Worm (Caenorhabditis elegans): ENCODE measurements around the gene ceh-89.

ceh-89 gene

ce11 chrX:14141896-14142392 is at the start of gene ceh-89:
ceh-89 (plus strand) TSS chrX:14141946.
- TF ChIP-seq egl-27 (tag; optimal IDR thresholded peaks at IDR 0.05) (no peak), unc-39 (tag; optimal IDR thresholded peaks at IDR 0.05) (no peak), mdl-1 (tag; optimal IDR thresholded peaks at IDR 0.05) (no peak), dmd-4 (tag; optimal IDR thresholded peaks at IDR 0.05) (no peak), aly-2 (tag; optimal IDR thresholded peaks at IDR 0.05) (no peak)

DNA sequence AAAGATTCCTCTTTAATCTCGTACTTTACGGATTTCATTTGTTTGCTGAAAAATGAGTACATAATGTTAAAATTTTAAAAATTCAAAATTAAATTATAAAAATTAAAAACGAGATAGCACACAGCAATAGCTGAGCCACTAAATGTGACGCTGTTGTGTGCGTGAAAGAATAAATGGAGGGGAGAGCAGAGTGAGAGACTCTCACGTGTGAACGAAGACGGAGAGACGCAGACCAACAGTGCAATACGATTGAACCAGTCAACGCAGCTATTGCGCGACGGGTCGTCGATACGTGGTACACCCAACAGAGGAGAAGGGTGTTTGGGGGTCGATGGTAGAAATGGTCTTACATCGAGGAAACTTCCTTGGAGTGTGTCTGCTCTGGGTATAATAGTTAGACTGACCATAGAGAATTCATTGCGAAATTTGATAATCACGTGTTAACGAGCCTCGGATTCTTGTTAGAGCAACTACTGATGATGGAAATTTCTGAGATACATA is 43.1 kb upstream of the ceh-89 start, which contains the start of gene F16B12.4:
Gene F16B12.4 (minus strand): TSS at position 51 of the 501 bp plus-strand sequence.
- TF ChIP-seq ceh-82 (tag; optimal IDR thresholded peaks at IDR 0.05) (no peak), nhr-11 (tag; optimal IDR thresholded peaks at IDR 0.05) (no peak), unc-55 (GFP tag; optimal IDR thresholded peaks at IDR 0.05) (no peak), ceh-16 (tag; optimal IDR thresholded peaks at IDR 0.05) (no peak), gmeb-1 (tag; optimal IDR thresholded peaks at IDR 0.05) (no peak), mab-5 (tag; optimal IDR thresholded peaks at IDR 0.05) (no peak), zag-1 (tag; optimal IDR thresholded peaks at IDR 0.05) (no peak), elt-1 (tag; optimal IDR thresholded peaks at IDR 0.05) (no peak), snpc-4 (tag; optimal IDR thresholded peaks at IDR 0.05) (no peak), unc-39 (tag; optimal IDR thresholded peaks at IDR 0.05) (no peak), ztf-1 (GFP tag; conservative IDR thresholded peaks at IDR 0.05) (no peak), nhr-25 (tag; optimal IDR thresholded peaks at IDR 0.05) (no peak), sma-9 (GFP tag; optimal IDR thresholded peaks at IDR 0.05) (no peak), sma-9 (tag; optimal IDR thresholded peaks at IDR 0.05) (no peak)

ce11 chrX:14101986-14102385 is 39.8 kb upstream of the ceh-89 start, which contains the start of gene F16B12.6:
F16B12.6 (plus strand) TSS chrX:14102316.
- TF ChIP-seq F13H6.1 (tag; optimal IDR thresholded peaks at IDR 0.05) (peak; percentile 70), ztf-4 (tag; optimal IDR thresholded peaks at IDR 0.05) (no peak), dmd-4 (tag; optimal IDR thresholded peaks at IDR 0.05) (no peak), sem-4 (tag; optimal IDR thresholded peaks at IDR 0.05) (peak; percentile 61), peb-1 (tag; optimal IDR thresholded peaks at IDR 0.05) (no peak), lsy-2 (tag; optimal IDR thresholded peaks at IDR 0.05) (peak; percentile 38 to 84), fos-1 (tag; optimal IDR thresholded peaks at IDR 0.05) (peak; percentile 62), sma-9 (GFP tag; optimal IDR thresholded peaks at IDR 0.05) (peak; percentile 56), sma-9 (tag; optimal IDR thresholded peaks at IDR 0.05) (no peak), mbf-1 (tag; optimal IDR thresholded peaks at IDR 0.05) (no peak), mab-5 (tag; optimal IDR thresholded peaks at IDR 0.05) (peak; percentile 59), sma-3 (GFP tag; optimal IDR thresholded peaks at IDR 0.05) (peak; percentile 67), nhr-6 (tag; optimal IDR thresholded peaks at IDR 0.05) (no peak), Y55F3AM.14 (GFP tag; optimal IDR thresholded peaks at IDR 0.05) (no peak), nhr-129 (tag; optimal IDR thresholded peaks at IDR 0.05) (peak; percentile 86), ztf-1 (GFP tag; conservative IDR thresholded peaks at IDR 0.05) (no peak), ceh-16 (tag; optimal IDR thresholded peaks at IDR 0.05) (no peak), elt-3 (tag; optimal IDR thresholded peaks at IDR 0.05) (no peak), nhr-10 (tag; optimal IDR thresholded peaks at IDR 0.05) (peak; percentile 31), lin-11 (tag; optimal IDR thresholded peaks at IDR 0.05) (peak; percentile 80), nhr-23 (tag; optimal IDR thresholded peaks at IDR 0.05) (no peak), elt-1 (tag; optimal IDR thresholded peaks at IDR 0.05) (no peak), nhr-237 (tag; optimal IDR thresholded peaks at IDR 0.05) (no peak), egl-27 (tag; optimal IDR thresholded peaks at IDR 0.05) (peak; percentile 56), gmeb-1 (tag; optimal IDR thresholded peaks at IDR 0.05) (peak; percentile 82), unc-39 (tag; optimal IDR thresholded peaks at IDR 0.05) (no peak), nhr-25 (tag; optimal IDR thresholded peaks at IDR 0.05) (peak; percentile 73), crh-2 (tag; optimal IDR thresholded peaks at IDR 0.05) (peak; percentile 82), unc-62 (GFP tag; optimal IDR thresholded peaks at IDR 0.05) (no peak), nhr-21 (tag; optimal IDR thresholded peaks at IDR 0.05) (peak; percentile 71), nhr-77 (tag; optimal IDR thresholded peaks at IDR 0.05) (no peak), unc-55 (GFP tag; optimal IDR thresholded peaks at IDR 0.05) (peak; percentile 89), ZK546.5 (tag; optimal IDR thresholded peaks at IDR 0.05) (no peak), ztf-11 (tag; optimal IDR thresholded peaks at IDR 0.05) (no peak), aly-2 (tag; optimal IDR thresholded peaks at IDR 0.05) (no peak), ceh-82 (tag; optimal IDR thresholded peaks at IDR 0.05) (no peak), alr-1 (tag; optimal IDR thresholded peaks at IDR 0.05) (no peak), lin-13 (GFP tag; optimal IDR thresholded peaks at IDR 0.05) (peak; percentile 85), C34F6.9 (tag; optimal IDR thresholded peaks at IDR 0.05) (peak; percentile 91), mdl-1 (tag; optimal IDR thresholded peaks at IDR 0.05) (no peak), nhr-11 (tag; optimal IDR thresholded peaks at IDR 0.05) (no peak), snpc-4 (tag; optimal IDR thresholded peaks at IDR 0.05) (peak; percentile 14), skn-1 (tag; optimal IDR thresholded peaks at IDR 0.05) (no peak), R02D3.7 (tag; optimal IDR thresholded peaks at IDR 0.05) (no peak), lin-39 (tag; optimal IDR thresholded peaks at IDR 0.05) (no peak), zag-1 (tag; optimal IDR thresholded peaks at IDR 0.05) (no peak), nhr-12 (tag; optimal IDR thresholded peaks at IDR 0.05) (no peak), blmp-1 (tag; optimal IDR thresholded peaks at IDR 0.05; ENCODE audit: insufficient read depth) (no peak)

All from whole organism, L2 larva.